Worm (Caenorhabditis elegans) whole organism, midembryonic: ENCODE data around the gene C49G7.7.

Experiments used
- T22C8.4 ChIP-seq: fragments of 200-800 bp; sonication (Bioruptor generic); IDR thresholded peaks from 2 replicates; pipeline ENCODE4 v1.3.6; 2022; ENCODE audit warnings: missing genetic modification characterization, missing compliant biosample characterization
- cog-1 ChIP-seq: sonication (generic microtip); optimal IDR thresholded peaks from 2 replicates; lab custom pipeline; 2016; ENCODE audit warnings: missing genetic modification characterization, missing compliant biosample characterization
- flt-1 ChIP-seq: fragments of 200-800 bp; sonication (Bioruptor generic); IDR thresholded peaks from 2 replicates; pipeline ENCODE4 v1.3.6; 2022; ENCODE audit warnings: missing genetic modification characterization, missing compliant biosample characterization
- klf-2 ChIP-seq: fragments of 200-800 bp; sonication (Bioruptor generic); conservative IDR thresholded peaks from 2 replicates; pipeline ENCODE4 v1.3.6; 2022; ENCODE audit warnings: missing genetic modification reagents, missing genetic modification characterization, missing compliant biosample characterization
- med-1 ChIP-seq: sonication (generic microtip); optimal IDR thresholded peaks from 2 replicates; lab custom pipeline; 2017; ENCODE audit warnings: missing genetic modification characterization, mild to moderate bottlenecking, missing compliant biosample characterization, antibody characterized with exemption, missing genetic modification reagents; ENCODE audit not compliant: insufficient read depth
- ref-1 ChIP-seq: fragments of 200-800 bp; sonication (Bioruptor generic); conservative IDR thresholded peaks from 2 replicates; pipeline ENCODE4 v1.3.6; 2022; ENCODE audit warnings: missing genetic modification reagents, missing genetic modification characterization, missing compliant biosample characterization
- tab-1 ChIP-seq: fragments of 200-800 bp; sonication (Bioruptor generic); IDR thresholded peaks from 2 replicates; pipeline ENCODE4 v1.3.6; 2022; ENCODE audit warnings: missing genetic modification characterization, missing compliant biosample characterization
- ztf-23 ChIP-seq: fragments of 200-800 bp; sonication (Bioruptor generic); IDR thresholded peaks from 2 replicates; pipeline ENCODE4 v1.3.6; 2022; ENCODE audit warnings: missing genetic modification reagents, missing genetic modification characterization, missing compliant biosample characterization
- ztf-29 ChIP-seq: fragments of 200-800 bp; sonication (Bioruptor generic); IDR thresholded peaks from 2 replicates; pipeline ENCODE4 v1.3.6; 2022; ENCODE audit warnings: missing genetic modification reagents, missing genetic modification characterization, missing compliant biosample characterization

The C49G7.7 gene

DNA sequence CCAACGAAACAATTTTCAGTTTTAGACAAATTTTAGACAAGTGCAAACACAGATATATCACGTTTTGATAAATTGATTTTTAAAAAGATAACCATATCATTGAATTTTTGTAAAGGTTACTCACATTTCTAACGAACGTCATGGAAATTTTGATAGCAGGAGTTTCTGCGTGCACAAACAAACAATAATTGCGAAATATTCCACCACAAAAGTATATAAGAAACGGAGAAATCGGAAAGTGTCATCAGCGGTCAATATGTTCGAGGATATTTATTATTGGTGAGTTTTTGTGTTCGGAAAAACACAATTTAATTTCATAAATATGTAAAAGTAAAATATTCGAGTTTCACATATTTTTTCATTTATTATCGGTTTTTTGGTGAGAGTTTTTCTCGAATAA is at the start of gene C49G7.7:
Gene C49G7.7, plus strand, starts transcription at position 174 of the 400 bp plus-strand sequence.
- TF ChIP-seq tab-1 (no peak), klf-2 (GFP tag; lab: Robert Waterston, UW) (no peak), flt-1 (GFP tag; lab: Robert Waterston, UW) (no peak), T22C8.4 (no peak), ztf-29 (GFP tag; lab: Robert Waterston, UW) (no peak), cog-1 (tag; lab: Kevin White, UChicago) (no peak), ztf-23 (GFP tag; lab: Robert Waterston, UW) (no peak), med-1 (no peak), ref-1 (no peak)

DNA sequence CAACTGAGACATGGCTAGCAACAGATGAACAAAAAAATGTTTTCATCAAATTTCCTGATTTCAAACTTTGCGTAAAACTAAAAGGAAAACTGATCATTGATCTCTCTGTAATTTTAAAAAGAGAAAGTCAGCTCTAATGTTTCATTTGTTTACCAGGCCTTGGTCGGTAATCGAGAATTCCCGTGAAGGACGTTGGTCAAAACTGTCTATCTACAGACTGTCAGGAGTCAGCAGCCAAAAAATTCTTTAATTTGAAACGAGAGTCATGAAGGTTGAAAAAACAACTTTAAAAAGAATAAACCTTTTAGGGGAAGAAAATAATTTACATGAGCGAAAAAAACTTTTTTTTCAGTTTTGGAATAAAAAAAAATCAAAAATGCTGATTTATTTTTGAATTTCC is 49.2 kb upstream of the C49G7.7 start:
- no peak for TF ChIP-seq ztf-29 (GFP tag; lab: Robert Waterston, UW)
- no peak for TF ChIP-seq ref-1
- no peak for TF ChIP-seq med-1
- no peak for TF ChIP-seq flt-1 (GFP tag; lab: Robert Waterston, UW)
- no peak for TF ChIP-seq tab-1
- no peak for TF ChIP-seq klf-2 (GFP tag; lab: Robert Waterston, UW)
- no peak for TF ChIP-seq cog-1 (tag; lab: Kevin White, UChicago)
- no peak for TF ChIP-seq ztf-23 (GFP tag; lab: Robert Waterston, UW)
- TF ChIP-seq T22C8.4, result no peak

DNA sequence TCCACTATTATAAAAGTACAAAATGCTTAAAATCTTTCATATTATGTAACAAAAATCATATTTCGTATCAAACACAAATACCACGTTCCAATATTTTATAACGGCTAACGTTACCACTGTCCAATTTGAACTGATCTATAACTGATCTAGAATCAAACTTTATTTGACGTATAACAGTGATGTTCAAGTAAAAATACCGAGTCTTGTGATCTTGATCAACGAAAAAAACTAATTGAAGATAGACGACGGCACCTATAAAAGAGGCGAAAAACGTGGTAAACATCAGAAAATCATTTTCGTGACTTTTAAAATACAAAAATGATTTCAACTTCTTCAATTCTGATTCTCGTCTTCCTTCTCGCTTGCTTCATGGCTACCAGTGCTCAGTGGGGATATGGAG is 46.7 kb upstream of the C49G7.7 start, which contains the start of gene nlp-28:
Gene nlp-28, plus strand, starts transcription at position 285 of the 400 bp plus-strand sequence.
- TF ChIP-seq med-1 (no peak), T22C8.4 (no peak), klf-2 (GFP tag; lab: Robert Waterston, UW) (no peak)

DNA sequence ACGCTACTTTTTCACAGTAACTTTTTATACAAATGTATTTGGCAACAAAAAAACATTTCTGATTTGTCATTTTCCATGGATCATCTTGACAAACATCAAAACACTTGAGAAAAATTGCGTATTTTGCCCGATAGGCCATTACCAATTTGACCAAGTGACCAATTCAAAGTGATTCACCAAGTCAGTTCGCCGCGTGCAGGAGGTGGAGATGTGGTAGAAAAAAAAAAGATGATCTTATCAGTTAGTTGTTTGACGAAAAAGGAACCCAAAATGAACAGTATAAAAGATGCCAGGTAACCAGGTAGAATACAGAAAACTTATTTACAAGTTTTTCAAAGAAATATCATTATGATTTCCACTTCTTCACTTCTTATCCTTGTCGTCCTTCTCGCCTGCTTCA is 45.2 kb upstream of the C49G7.7 start, which contains the start of gene nlp-27:
Gene nlp-27, plus strand, starts transcription at position 309 of the 400 bp plus-strand sequence.
- TF ChIP-seq cog-1 (tag; lab: Kevin White, UChicago), result no peak
- no peak for TF ChIP-seq ztf-29 (GFP tag; lab: Robert Waterston, UW)

DNA sequence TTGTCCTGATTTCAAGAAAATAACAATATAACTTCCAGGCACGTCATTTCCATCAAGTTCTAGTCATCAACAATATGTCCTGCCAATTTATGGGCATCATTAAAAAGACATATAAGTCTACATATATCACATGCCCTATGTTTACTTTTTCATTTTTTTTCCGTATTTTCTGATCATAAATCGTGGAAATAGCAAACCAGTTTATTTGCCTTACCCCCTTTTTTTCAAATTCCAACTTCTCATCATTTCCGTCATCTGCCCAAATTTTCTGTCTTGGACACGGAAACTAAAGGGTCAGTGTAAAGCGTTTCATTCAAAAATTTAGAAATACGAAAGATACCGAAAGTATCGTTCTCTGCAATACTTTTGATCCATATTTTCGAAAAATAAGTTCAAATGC is 41.9 kb upstream of the C49G7.7 start:
- TF ChIP-seq tab-1, result no peak

DNA sequence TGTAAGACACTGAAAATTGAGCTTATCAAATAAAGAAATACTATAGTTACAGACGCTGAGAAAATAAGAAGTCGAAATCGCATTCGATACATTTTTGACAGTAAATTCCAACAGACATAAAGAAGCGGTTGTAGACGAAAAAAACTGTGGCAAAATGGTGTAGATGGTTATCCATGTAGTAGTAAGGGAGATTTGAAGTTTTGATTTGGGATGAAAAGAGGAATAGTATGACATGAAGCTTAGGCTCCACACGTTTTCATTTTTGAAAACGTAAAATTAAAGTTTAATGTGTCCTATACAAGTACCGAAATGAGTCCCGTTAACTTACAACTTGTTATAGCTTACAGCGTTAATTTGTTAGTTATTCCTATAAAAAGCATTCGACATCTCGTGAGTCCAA is 40.2 kb upstream of the C49G7.7 start, which contains the start of gene K09D9.9:
Gene K09D9.9, minus strand, starts transcription at position 101 of the 400 bp plus-strand sequence.
- TF ChIP-seq ref-1 (no peak), tab-1 (no peak), T22C8.4 (no peak), ztf-29 (GFP tag; lab: Robert Waterston, UW) (no peak), ztf-23 (GFP tag; lab: Robert Waterston, UW) (no peak), cog-1 (tag; lab: Kevin White, UChicago) (no peak), klf-2 (GFP tag; lab: Robert Waterston, UW) (no peak), med-1 (no peak), flt-1 (GFP tag; lab: Robert Waterston, UW) (no peak)

DNA sequence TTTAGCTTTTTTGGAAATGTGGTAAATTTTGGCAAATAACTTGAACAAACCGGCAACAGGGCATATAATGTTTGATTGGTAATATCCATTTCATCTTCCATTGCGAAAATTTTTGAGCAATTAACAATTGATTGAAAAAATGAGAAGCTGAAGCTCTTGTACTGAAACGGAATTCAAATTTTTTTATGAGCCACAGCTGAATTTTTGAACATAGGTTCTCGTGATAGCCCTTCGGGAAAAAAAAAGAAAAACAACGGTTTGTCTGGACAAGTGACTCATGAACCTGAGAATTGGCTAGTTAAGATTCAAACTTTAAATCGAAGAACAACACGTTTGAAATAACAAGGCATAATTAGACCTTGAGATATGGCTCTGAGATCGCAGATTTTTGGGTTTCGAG is 38.4 kb upstream of the C49G7.7 start, which contains the start of gene srx-62:
Gene srx-62, minus strand, starts transcription at position 101 of the 400 bp plus-strand sequence.
- TF ChIP-seq flt-1 (GFP tag; lab: Robert Waterston, UW) (no peak), cog-1 (tag; lab: Kevin White, UChicago) (no peak), med-1 (no peak), ztf-23 (GFP tag; lab: Robert Waterston, UW) (no peak), tab-1 (no peak), T22C8.4 (no peak), ref-1 (no peak), ztf-29 (GFP tag; lab: Robert Waterston, UW) (no peak), klf-2 (GFP tag; lab: Robert Waterston, UW) (no peak)

DNA sequence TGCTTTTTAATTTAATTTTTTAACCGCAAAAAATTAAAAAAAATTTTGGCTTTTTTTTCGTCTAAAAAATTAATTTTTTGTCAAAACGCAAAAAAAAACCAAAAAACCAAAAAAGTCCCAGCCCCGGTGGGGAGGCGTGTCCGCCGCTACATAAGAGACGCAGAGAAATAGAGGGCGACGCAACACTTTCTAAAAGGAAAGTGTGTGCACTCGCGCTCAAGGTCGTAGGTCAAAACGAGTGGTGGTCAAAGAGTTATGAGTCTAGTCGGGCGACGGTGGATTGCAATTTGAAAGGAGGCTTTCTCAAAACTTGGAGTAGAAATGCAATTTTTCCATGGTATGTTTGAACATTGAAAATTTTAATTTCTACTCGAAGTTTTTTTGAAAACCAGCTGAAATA is 29.7 kb upstream of the C49G7.7 start:
- TF ChIP-seq ztf-29 (GFP tag; lab: Robert Waterston, UW) (no peak), tab-1 (no peak), klf-2 (GFP tag; lab: Robert Waterston, UW) (no peak), cog-1 (tag; lab: Kevin White, UChicago) (no peak), ztf-23 (GFP tag; lab: Robert Waterston, UW) (no peak), T22C8.4 (no peak), med-1 (no peak), ref-1 (no peak), flt-1 (GFP tag; lab: Robert Waterston, UW) (no peak)

DNA sequence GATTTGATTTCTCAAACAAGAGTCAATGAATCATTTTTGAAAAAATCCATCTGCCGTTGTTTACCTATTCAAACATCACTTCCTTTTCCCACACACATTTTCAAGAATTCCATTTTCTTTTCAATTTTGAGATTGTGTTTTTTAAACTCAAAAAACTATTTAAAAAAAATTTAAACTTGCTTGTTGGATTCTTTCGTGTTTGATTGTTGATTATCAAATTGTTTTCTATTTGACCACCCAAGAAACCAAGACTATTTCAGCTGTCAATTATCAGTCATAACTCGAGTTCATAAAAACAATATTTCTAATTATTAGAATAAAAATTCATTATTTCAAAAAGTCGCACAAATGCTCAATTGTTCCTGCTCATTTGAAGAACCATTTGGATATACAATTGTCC is 29.1 kb upstream of the C49G7.7 start, which contains the start of gene srh-8:
Gene srh-8, plus strand, starts transcription at position 301 of the 400 bp plus-strand sequence.
- TF ChIP-seq med-1 (no peak), flt-1 (GFP tag; lab: Robert Waterston, UW) (no peak), tab-1 (no peak), cog-1 (tag; lab: Kevin White, UChicago) (no peak), ztf-23 (GFP tag; lab: Robert Waterston, UW) (no peak), ztf-29 (GFP tag; lab: Robert Waterston, UW) (no peak)

DNA sequence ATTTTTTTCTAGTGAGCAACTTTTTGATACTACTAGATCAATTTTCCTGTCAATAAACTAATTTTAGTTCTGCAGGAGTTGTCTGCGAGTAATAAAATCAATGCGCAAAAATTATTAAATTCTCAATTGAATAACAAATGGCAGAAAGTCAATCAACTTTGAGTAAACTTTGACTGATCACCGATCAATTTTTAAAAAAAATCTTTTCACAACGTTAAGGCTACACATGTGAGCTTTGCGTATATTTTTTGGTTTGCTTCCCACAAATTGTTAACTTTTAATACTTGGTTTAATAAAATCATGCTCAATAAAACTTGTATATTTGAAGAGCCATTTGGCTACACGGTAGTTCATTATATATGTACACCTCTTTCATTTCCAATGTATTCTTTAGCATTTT is 26.3 kb upstream of the C49G7.7 start, which contains the start of gene srh-7:
Gene srh-7, plus strand, starts transcription at position 301 of the 400 bp plus-strand sequence.
- no peak for TF ChIP-seq ref-1

DNA sequence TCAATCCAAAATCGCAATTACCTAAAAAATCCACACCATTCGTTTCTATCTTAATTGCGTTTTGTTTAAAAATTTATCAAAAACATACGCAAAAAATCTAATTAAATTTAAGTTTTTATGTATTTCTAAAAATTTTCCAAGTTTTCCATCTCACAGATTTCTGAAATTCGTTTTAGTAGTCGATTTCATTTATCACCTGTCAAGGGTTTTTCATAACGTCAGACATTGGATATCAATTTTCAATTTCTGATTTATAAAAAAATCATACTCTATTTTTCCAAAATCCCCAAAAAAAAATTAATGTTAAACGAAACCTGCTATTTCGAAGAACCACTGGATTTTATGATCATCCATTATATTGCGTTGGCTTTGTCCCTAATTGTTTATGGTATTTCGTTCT is 24.1 kb upstream of the C49G7.7 start, which contains the start of gene srh-4:
Gene srh-4, plus strand, starts transcription at position 301 of the 400 bp plus-strand sequence.
- TF ChIP-seq ztf-23 (GFP tag; lab: Robert Waterston, UW), result no peak
- TF ChIP-seq T22C8.4, result no peak
- no peak for TF ChIP-seq cog-1 (tag; lab: Kevin White, UChicago)
- TF ChIP-seq ztf-29 (GFP tag; lab: Robert Waterston, UW), result no peak
